Worm (Caenorhabditis elegans): ENCODE results near the gene T21C12.4.

DNA sequence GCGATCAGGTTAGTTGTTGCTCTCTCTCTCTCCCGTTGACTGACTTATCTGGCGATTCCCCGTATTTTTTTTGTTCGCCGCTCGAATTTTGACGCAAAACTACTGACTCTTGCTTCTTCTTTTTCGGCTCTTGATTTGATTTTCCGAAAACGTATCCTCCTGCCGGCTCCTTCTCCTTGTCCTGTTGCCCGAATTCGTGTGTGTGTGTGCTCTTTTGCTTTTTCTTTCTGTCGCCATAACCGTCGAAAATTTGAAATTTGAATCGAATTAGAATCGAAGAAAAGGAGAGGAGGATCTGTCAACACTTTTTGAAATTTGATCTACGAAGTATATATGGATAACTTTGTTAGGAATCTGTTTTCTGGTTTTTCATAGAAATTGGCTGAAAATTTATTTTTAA, 45.2 kb downstream of the T21C12.4 start:
- TF ChIP-seq flt-1 (GFP tag; IDR thresholded peaks at IDR 0.05) (no peak), ama-1 (optimal IDR thresholded peaks at IDR 0.05) (no peak), B0310.2 (tag; optimal IDR thresholded peaks at IDR 0.05) (no peak), hnd-1 (tag; optimal IDR thresholded peaks at IDR 0.05) (no peak), sea-1 (GFP tag; conservative IDR thresholded peaks at IDR 0.05) (no peak), tbx-37 (GFP tag; conservative IDR thresholded peaks at IDR 0.05) (no peak)

All from whole organism, early embryonic.